Fruit fly (Drosophila melanogaster) whole organism, embryonic: Measurements from ENCODE around the gene CG46303.

Experiments used
- Ada2b ChIP-seq: fragments of 200-800 bp; sonication (Bioruptor generic); IDR thresholded peaks from 2 replicates; pipeline ENCODE4 v1.3.6; 2022; ENCODE audit warnings: missing biosample characterization, missing genetic modification characterization
- CG10274 ChIP-seq: fragments of 200-800 bp; sonication (Bioruptor generic); optimal IDR thresholded peaks from 3 replicates; lab custom pipeline; 2017; ENCODE audit warnings: missing biosample characterization, mild to moderate bottlenecking, missing genetic modification characterization
- CG11093 ChIP-seq: fragments of 200-800 bp; sonication (Bioruptor generic); IDR thresholded peaks from 3 replicates; pipeline ENCODE4 v1.3.6; 2022; ENCODE audit warnings: missing biosample characterization, missing genetic modification characterization
- CG12299 ChIP-seq: fragments of 200-800 bp; sonication (Bioruptor generic); optimal IDR thresholded peaks from 2 replicates; lab custom pipeline; 2018; ENCODE audit warnings: missing biosample characterization, mild to moderate bottlenecking, missing genetic modification characterization
- CG13296 ChIP-seq: fragments of 200-800 bp; sonication (Bioruptor generic); optimal IDR thresholded peaks from 3 replicates; lab custom pipeline; 2018; ENCODE audit warnings: missing biosample characterization, mild to moderate bottlenecking, missing genetic modification characterization
- CG14441 ChIP-seq: fragments of 200-800 bp; sonication (Bioruptor generic); IDR thresholded peaks from 2 replicates; pipeline ENCODE4 v1.3.6; 2022; ENCODE audit warnings: missing biosample characterization, missing genetic modification characterization
- CG14667 ChIP-seq: fragments of 200-800 bp; sonication (Bioruptor generic); IDR thresholded peaks from 2 replicates; pipeline ENCODE4 v1.3.6; 2022; ENCODE audit warnings: missing biosample characterization, missing genetic modification characterization
- CG15601 ChIP-seq: fragments of 200-800 bp; sonication (Bioruptor generic); optimal IDR thresholded peaks from 3 replicates; lab custom pipeline; 2019; ENCODE audit warnings: missing biosample characterization, mild to moderate bottlenecking, missing genetic modification characterization, moderate library complexity
- CG17361 ChIP-seq: fragments of 200-800 bp; sonication (Bioruptor generic); IDR thresholded peaks from 3 replicates; pipeline ENCODE4 v1.3.6; 2022; ENCODE audit warnings: missing biosample characterization, missing genetic modification characterization
- CG17802 ChIP-seq: fragments of 200-800 bp; sonication (Bioruptor generic); optimal IDR thresholded peaks from 2 replicates; lab custom pipeline; 2018; ENCODE audit warnings: missing biosample characterization, mild to moderate bottlenecking, missing genetic modification characterization, moderate library complexity
- CG18619 ChIP-seq: fragments of 200-800 bp; sonication (Bioruptor generic); optimal IDR thresholded peaks from 3 replicates; lab custom pipeline; 2017; ENCODE audit warnings: missing biosample characterization, mild to moderate bottlenecking, missing genetic modification characterization
- CG31441 ChIP-seq: fragments of 200-800 bp; sonication (Bioruptor generic); IDR thresholded peaks from 2 replicates; pipeline ENCODE4 v1.3.6; 2022; ENCODE audit warnings: missing biosample characterization, missing genetic modification characterization
- CG32767 ChIP-seq: fragments of 200-800 bp; sonication (Bioruptor generic); IDR thresholded peaks from 2 replicates; pipeline ENCODE4 v1.3.6; 2022; ENCODE audit warnings: missing biosample characterization, missing genetic modification characterization
- CG32772 ChIP-seq: fragments of 200-800 bp; sonication (Bioruptor generic); IDR thresholded peaks from 2 replicates; pipeline ENCODE4 v1.3.6; 2022; ENCODE audit warnings: missing biosample characterization, missing genetic modification characterization
- CG34422 ChIP-seq: fragments of 200-800 bp; sonication (Bioruptor generic); IDR thresholded peaks from 3 replicates; pipeline ENCODE4 v1.3.6; 2022; ENCODE audit warnings: missing biosample characterization, missing genetic modification characterization
- CG43689 ChIP-seq: fragments of 200-800 bp; sonication (Bioruptor generic); IDR thresholded peaks from 2 replicates; pipeline ENCODE4 v1.3.6; 2022; ENCODE audit warnings: missing biosample characterization, missing genetic modification characterization
- CG5245 ChIP-seq: fragments of 200-800 bp; sonication (Bioruptor generic); optimal IDR thresholded peaks from 3 replicates; lab custom pipeline; 2016; ENCODE audit warnings: missing biosample characterization, missing genetic modification characterization
- CG6175 ChIP-seq: fragments of 200-800 bp; sonication (Bioruptor generic); IDR thresholded peaks from 3 replicates; pipeline ENCODE4 v1.3.6; 2022; ENCODE audit warnings: missing biosample characterization, missing genetic modification characterization
- CG6689 ChIP-seq: fragments of 200-800 bp; sonication (Bioruptor generic); IDR thresholded peaks from 2 replicates; pipeline ENCODE4 v1.3.6; 2022; ENCODE audit warnings: missing biosample characterization, missing genetic modification characterization
- CG8924 ChIP-seq: fragments of 200-800 bp; optimal IDR thresholded peaks from 3 replicates; lab custom pipeline; 2019; ENCODE audit warnings: missing biosample characterization, mild to moderate bottlenecking, missing genetic modification characterization, moderate library complexity
- CG9932 ChIP-seq: fragments of 200-800 bp; sonication (Bioruptor generic); IDR thresholded peaks from 2 replicates; pipeline ENCODE4 v1.3.6; 2022; ENCODE audit warnings: missing biosample characterization, missing genetic modification characterization
- D19A ChIP-seq: fragments of 200-800 bp; optimal IDR thresholded peaks from 3 replicates; lab custom pipeline; 2019; ENCODE audit warnings: missing biosample characterization, mild to moderate bottlenecking, missing genetic modification characterization, moderate library complexity
- Dip3 ChIP-seq: fragments of 200-800 bp; sonication (Bioruptor generic); optimal IDR thresholded peaks from 3 replicates; lab custom pipeline; 2016; ENCODE audit warnings: missing biosample characterization, missing genetic modification characterization
- Fer2 ChIP-seq: fragments of 200-800 bp; sonication (Bioruptor generic); optimal IDR thresholded peaks from 2 replicates; lab custom pipeline; 2018; ENCODE audit warnings: missing biosample characterization, mild to moderate bottlenecking, missing genetic modification characterization, moderate library complexity
- Hr51 ChIP-seq, 2 experiments: fragments of 200-800 bp; sonication (Bioruptor generic); optimal IDR thresholded peaks; 2 replicates in 1 of 2; 3 replicates in 1 of 2; lab custom pipeline; 2016 to 2018; ENCODE audit warnings: missing biosample characterization in 2 of 2, missing genetic modification characterization in 2 of 2, mild to moderate bottlenecking in 1 of 2, moderate library complexity in 1 of 2
- Kr ChIP-seq: fragments of 200-800 bp; sonication (Bioruptor generic); optimal IDR thresholded peaks from 2 replicates; lab custom pipeline; 2017; ENCODE audit warnings: missing biosample characterization, mild to moderate bottlenecking, missing genetic modification characterization
- Lhr ChIP-seq: fragments of 200-800 bp; sonication (Bioruptor generic); optimal IDR thresholded peaks from 3 replicates; lab custom pipeline; 2017; ENCODE audit warnings: mild to moderate bottlenecking, missing biosample characterization, missing genetic modification reagents, missing genetic modification characterization
- NC2α ChIP-seq: fragments of 200-800 bp; sonication (Bioruptor generic); optimal IDR thresholded peaks from 2 replicates; lab custom pipeline; 2016; ENCODE audit warnings: missing biosample characterization, missing genetic modification characterization
- PHDP ChIP-seq: fragments of 200-800 bp; sonication (Bioruptor generic); optimal IDR thresholded peaks from 3 replicates; lab custom pipeline; 2018; ENCODE audit warnings: missing biosample characterization, mild to moderate bottlenecking, missing genetic modification characterization, moderate library complexity
- Rfx ChIP-seq: fragments of 200-800 bp; sonication (Bioruptor generic); IDR thresholded peaks from 2 replicates; pipeline ENCODE4 v1.3.6; 2022; ENCODE audit warnings: missing biosample characterization, missing genetic modification characterization
- Scr ChIP-seq: fragments of 200-800 bp; sonication (Bioruptor generic); IDR thresholded peaks from 2 replicates; pipeline ENCODE4 v1.3.6; 2022; ENCODE audit warnings: missing biosample characterization, missing genetic modification characterization; ENCODE audit not compliant: partially characterized antibody
- ara ChIP-seq: fragments of 200-800 bp; sonication (Bioruptor generic); IDR thresholded peaks from 2 replicates; pipeline ENCODE4 v1.3.6; 2022; ENCODE audit warnings: missing biosample characterization, missing genetic modification characterization
- cad ChIP-seq: fragments of >200 bp; optimal IDR thresholded peaks from 2 replicates; lab custom pipeline; 2017; ENCODE audit warnings: missing biosample characterization, missing genetic modification characterization
- cg ChIP-seq: fragments of 200-800 bp; sonication (Bioruptor generic); optimal IDR thresholded peaks from 3 replicates; lab custom pipeline; 2019; ENCODE audit warnings: missing biosample characterization, mild to moderate bottlenecking, missing genetic modification characterization, moderate library complexity
- croc ChIP-seq: fragments of 200-800 bp; sonication (Bioruptor generic); conservative IDR thresholded peaks from 3 replicates; pipeline ENCODE4 v1.3.6; 2022; ENCODE audit warnings: missing biosample characterization, missing genetic modification characterization
- dimm ChIP-seq: fragments of 200-800 bp; sonication (Bioruptor generic); IDR thresholded peaks from 2 replicates; pipeline ENCODE4 v1.3.6; 2022; ENCODE audit warnings: missing biosample characterization, missing genetic modification characterization
- ems ChIP-seq: fragments of 200-800 bp; sonication (Bioruptor generic); optimal IDR thresholded peaks from 3 replicates; lab custom pipeline; 2016; ENCODE audit warnings: missing biosample characterization, missing genetic modification characterization
- fd102C ChIP-seq: fragments of 200-800 bp; sonication (Bioruptor generic); optimal IDR thresholded peaks from 2 replicates; lab custom pipeline; 2018; ENCODE audit warnings: missing biosample characterization, mild to moderate bottlenecking, missing genetic modification characterization, moderate library complexity
- gem ChIP-seq: fragments of 200-800 bp; sonication (Bioruptor generic); optimal IDR thresholded peaks from 2 replicates; lab custom pipeline; 2019; ENCODE audit warnings: missing biosample characterization, mild to moderate bottlenecking, missing genetic modification characterization, moderate library complexity
- ind ChIP-seq: fragments of 200-800 bp; sonication (Bioruptor generic); optimal IDR thresholded peaks from 3 replicates; lab custom pipeline; 2016; ENCODE audit warnings: missing biosample characterization, missing genetic modification characterization
- ken ChIP-seq: fragments of 200-800 bp; sonication (Bioruptor generic); IDR thresholded peaks from 3 replicates; pipeline ENCODE4 v1.3.6; 2022; ENCODE audit warnings: missing biosample characterization, missing genetic modification characterization
- nmo ChIP-seq: fragments of 200-800 bp; sonication (Bioruptor generic); optimal IDR thresholded peaks from 2 replicates; lab custom pipeline; 2018; ENCODE audit warnings: missing biosample characterization, mild to moderate bottlenecking, missing genetic modification characterization, moderate library complexity
- pfk ChIP-seq: fragments of 200-800 bp; sonication (Bioruptor generic); optimal IDR thresholded peaks from 2 replicates; lab custom pipeline; 2018; ENCODE audit warnings: missing biosample characterization, mild to moderate bottlenecking, missing genetic modification characterization, moderate library complexity
- pnt ChIP-seq: fragments of 200-800 bp; sonication (Bioruptor generic); optimal IDR thresholded peaks from 3 replicates; lab custom pipeline; 2016; ENCODE audit warnings: missing biosample characterization, missing genetic modification characterization
- prd ChIP-seq, 3 experiments: fragments of >200 bp in 2 of 3; fragments of 200-800 bp in 1 of 3; sonication (Bioruptor generic) in 1 of 3; optimal IDR thresholded peaks in 2 of 3; IDR thresholded peaks in 1 of 3; 2 replicates in 2 of 3; 3 replicates in 1 of 3; pipeline versions ENCODE4 v1.3.6 to Lab custom; 2017 to 2022; ENCODE audit warnings: missing biosample characterization in 1 of 3, missing genetic modification characterization in 1 of 3
- pros ChIP-seq: fragments of 200-800 bp; sonication (Bioruptor generic); optimal IDR thresholded peaks from 3 replicates; lab custom pipeline; 2019; ENCODE audit warnings: missing biosample characterization, mild to moderate bottlenecking, missing genetic modification characterization, moderate library complexity
- schlank ChIP-seq: fragments of 200-800 bp; sonication (Bioruptor generic); optimal IDR thresholded peaks from 2 replicates; lab custom pipeline; 2018; ENCODE audit warnings: missing biosample characterization, mild to moderate bottlenecking, missing genetic modification characterization
- so ChIP-seq: fragments of 200-800 bp; sonication (Bioruptor generic); IDR thresholded peaks from 3 replicates; pipeline ENCODE4 v1.3.6; 2022; ENCODE audit warnings: missing biosample characterization, missing genetic modification characterization
- sob ChIP-seq: fragments of 200-800 bp; sonication (Bioruptor generic); IDR thresholded peaks from 2 replicates; pipeline ENCODE4 v1.3.6; 2022; ENCODE audit warnings: missing biosample characterization, missing genetic modification characterization
- tin ChIP-seq: fragments of 200-800 bp; sonication (Bioruptor generic); optimal IDR thresholded peaks from 3 replicates; lab custom pipeline; 2016; ENCODE audit warnings: missing biosample characterization, missing genetic modification characterization
- tll ChIP-seq, 2 experiments: fragments of 200-800 bp in 1 of 2; fragments of >200 bp in 1 of 2; sonication (Bioruptor generic) in 1 of 2; optimal IDR thresholded peaks; 2 replicates each; lab custom pipeline; 2017 to 2019; ENCODE audit warnings: missing biosample characterization in 2 of 2, missing genetic modification characterization in 2 of 2, mild to moderate bottlenecking in 1 of 2, moderate library complexity in 1 of 2

The CG46303 gene

DNA sequence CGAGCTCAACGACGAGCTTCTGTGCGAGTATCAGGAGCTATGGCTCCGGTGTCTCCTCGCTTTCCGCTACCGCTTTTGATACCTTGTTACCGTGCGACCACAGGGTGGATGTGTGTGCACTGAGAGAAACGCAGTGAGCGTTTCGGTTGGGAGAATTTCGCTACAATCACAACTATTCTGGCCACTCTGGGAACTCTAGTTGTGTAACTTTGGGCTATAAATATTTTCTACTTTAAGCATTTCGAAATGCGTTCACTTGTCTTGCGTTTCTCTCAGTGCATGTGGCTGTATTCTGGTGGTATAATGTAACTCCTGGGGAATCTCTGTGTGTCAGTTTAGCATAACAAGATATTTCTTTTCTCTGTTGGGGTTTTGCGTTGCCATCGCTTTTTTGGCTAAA lies 49.6 kb downstream of the CG46303 start (continued):
- TF ChIP-seq CG10274 (GFP tag; lab: Kevin White, UChicago), result no peak
- no peak for TF ChIP-seq CG32767 (GFP tag; lab: Robert Waterston, UW)
- TF ChIP-seq gem, result no peak
- no peak for TF ChIP-seq sob
- TF ChIP-seq NC2α (GFP tag; lab: Kevin White, UChicago), result no peak
- TF ChIP-seq D19A (tag; lab: Kevin White, UChicago), result no peak
- no peak for TF ChIP-seq cg (GFP tag; lab: Kevin White, UChicago)
- no peak for TF ChIP-seq Dip3 (GFP tag; lab: Kevin White, UChicago)
- peak; percentile 11; the same call in 1 of the 2 replicates for TF ChIP-seq ara
- no peak for TF ChIP-seq croc (GFP tag; lab: Robert Waterston, UW)
- no peak for TF ChIP-seq tin (GFP tag; lab: Kevin White, UChicago)
- no peak for TF ChIP-seq CG6175 (GFP tag; lab: Robert Waterston, UW)
- TF ChIP-seq Rfx (GFP tag; lab: Robert Waterston, UW), result peak; percentile 44; the same call in 1 of the 2 replicates
- no peak for TF ChIP-seq so
- no peak for TF ChIP-seq CG5245 (GFP tag; lab: Kevin White, UChicago)
- no peak for TF ChIP-seq CG31441 (GFP tag; lab: Robert Waterston, UW)
- TF ChIP-seq pros (GFP tag; lab: Kevin White, UChicago), result no peak
- TF ChIP-seq CG17361 (GFP tag; lab: Robert Waterston, UW), result no peak
- TF ChIP-seq ind, result peak; percentile 25
- TF ChIP-seq CG9932 (GFP tag; lab: Robert Waterston, UW), result no peak
- TF ChIP-seq CG14667, result no peak
- TF ChIP-seq Hr51 (GFP tag; optimal IDR thresholded peaks at IDR 0.05; lab: Kevin White, UChicago), result no peak
- TF ChIP-seq prd (optimal IDR thresholded peaks at IDR 0.05; lab: Kevin White, UChicago), result no peak
- peak; percentile 51; the same call in 2 of the 3 replicates for TF ChIP-seq prd (GFP tag; IDR thresholded peaks at IDR 0.05; lab: Robert Waterston, UW)
- no peak for TF ChIP-seq CG12299 (tag; lab: Kevin White, UChicago)
- no peak for TF ChIP-seq Lhr
- TF ChIP-seq CG6689 (GFP tag; lab: Robert Waterston, UW), result peak; percentile 38; the same call in 1 of the 2 replicates
- TF ChIP-seq Kr (GFP tag; lab: Kevin White, UChicago), result no peak
- no peak for TF ChIP-seq Scr (GFP tag; lab: Robert Waterston, UW)
- no peak for TF ChIP-seq cad (GFP tag; lab: Kevin White, UChicago)
- no peak for TF ChIP-seq CG8924 (tag; lab: Kevin White, UChicago)
- TF ChIP-seq tll (GFP tag; optimal IDR thresholded peaks at IDR 0.05; lab: Kevin White, UChicago), result no peak
- no peak for TF ChIP-seq CG11093
- no peak for TF ChIP-seq CG43689 (GFP tag; lab: Robert Waterston, UW)
- TF ChIP-seq fd102C (GFP tag; lab: Kevin White, UChicago), result no peak
- no peak for TF ChIP-seq Fer2 (tag; lab: Kevin White, UChicago)
- TF ChIP-seq nmo (GFP tag; lab: Kevin White, UChicago), result peak; percentile 10
- TF ChIP-seq Ada2b (GFP tag; lab: Robert Waterston, UW), result peak; percentile 59; the same call in 1 of the 2 replicates
- TF ChIP-seq CG13296 (GFP tag; lab: Kevin White, UChicago), result no peak
- 0 out of 2 replicates have a peak, but pooled peaks have one; percentile 20 for TF ChIP-seq CG32772
- no peak for TF ChIP-seq pfk (GFP tag; lab: Kevin White, UChicago)
- TF ChIP-seq PHDP (tag; lab: Kevin White, UChicago), result no peak
- no peak for TF ChIP-seq CG34422 (GFP tag; lab: Robert Waterston, UW)
- no peak for TF ChIP-seq ems (GFP tag; lab: Kevin White, UChicago)
- no peak for TF ChIP-seq dimm (GFP tag; lab: Robert Waterston, UW)
- no peak for TF ChIP-seq CG15601 (tag; lab: Kevin White, UChicago)
- TF ChIP-seq schlank (tag; lab: Kevin White, UChicago), result no peak
- no peak for TF ChIP-seq pnt
- no peak for TF ChIP-seq CG14441 (GFP tag; lab: Robert Waterston, UW)
- TF ChIP-seq CG17802 (tag; lab: Kevin White, UChicago), result no peak
- no peak for TF ChIP-seq ken (GFP tag; lab: Robert Waterston, UW)
- no peak for TF ChIP-seq CG18619 (GFP tag; lab: Kevin White, UChicago)
